Worm (Caenorhabditis elegans): ENCODE results near the gene pgp-1.

The pgp-1 gene

ce11 chrIV:12567176-12567892 lies 31.6 kb downstream of the pgp-1 start, which contains the start of the genes hsb-1 and let-99:
hsb-1 (minus strand) TSS chrIV:12567226.
let-99 (plus strand) TSS chrIV:12567842.
- no peak for TF ChIP-seq tlp-1 (tag; optimal IDR thresholded peaks at IDR 0.05)
- TF ChIP-seq nhr-71 (tag; optimal IDR thresholded peaks at IDR 0.05): no peak
- no peak for TF ChIP-seq lin-15B (tag; optimal IDR thresholded peaks at IDR 0.05)
- no peak for TF ChIP-seq ama-1 (optimal IDR thresholded peaks at IDR 0.05)
- no peak for TF ChIP-seq lin-13 (GFP tag; optimal IDR thresholded peaks at IDR 0.05)
- no peak for TF ChIP-seq nhr-12 (tag; optimal IDR thresholded peaks at IDR 0.05)
- TF ChIP-seq blmp-1 (tag; optimal IDR thresholded peaks at IDR 0.05): peak; percentile 19
- TF ChIP-seq lin-14 (GFP tag; optimal IDR thresholded peaks at IDR 0.05): peak; percentile 84
- TF ChIP-seq rnt-1 (tag; optimal IDR thresholded peaks at IDR 0.05): peak; percentile 66
- TF ChIP-seq ceh-82 (tag; optimal IDR thresholded peaks at IDR 0.05): peak in 2 of 3 experiments; percentile 12 to 21
- no peak for TF ChIP-seq nhr-11 (tag; optimal IDR thresholded peaks at IDR 0.05)
- TF ChIP-seq lin-35 (GFP tag; optimal IDR thresholded peaks at IDR 0.05): peak; percentile 33 to 51
- TF ChIP-seq dpl-1 (GFP tag; optimal IDR thresholded peaks at IDR 0.05): peak; percentile 1 to 52 (median 52)
- TF ChIP-seq fkh-4 (tag; optimal IDR thresholded peaks at IDR 0.05; ENCODE audit: borderline replicate concordance): no peak
- peak; percentile 27 for TF ChIP-seq swsn-7 (tag; optimal IDR thresholded peaks at IDR 0.05)
- TF ChIP-seq efl-1 (optimal IDR thresholded peaks at IDR 0.05): peak; percentile 69 to 84
- peak; percentile 40 to 83 for TF ChIP-seq efl-1 (GFP tag; optimal IDR thresholded peaks at IDR 0.05 in 1 of 2)

ce11 chrIV:12565933-12566540 lies 32.9 kb downstream of the pgp-1 start, which contains the start of gene eak-7:
eak-7 (minus strand) TSS chrIV:12565983.
- TF ChIP-seq fkh-8 (tag; optimal IDR thresholded peaks at IDR 0.05) (peak; percentile 55), nhr-71 (tag; optimal IDR thresholded peaks at IDR 0.05) (no peak), isw-1 (GFP tag; IDR thresholded peaks at IDR 0.05) (no peak), dsc-1 (tag; optimal IDR thresholded peaks at IDR 0.05) (peak; percentile 86), efl-1 (optimal IDR thresholded peaks at IDR 0.05) (peak in 1 of 2 experiments; percentile 0), efl-1 (GFP tag; optimal IDR thresholded peaks at IDR 0.05 in 1 of 2) (peak in 1 of 2 experiments; percentile 68), sup-37 (GFP tag; optimal IDR thresholded peaks at IDR 0.05) (no peak), fos-1 (tag; optimal IDR thresholded peaks at IDR 0.05) (peak; percentile 46), lin-35 (GFP tag; optimal IDR thresholded peaks at IDR 0.05) (no peak), lin-15B (tag; optimal IDR thresholded peaks at IDR 0.05) (no peak), sptf-1 (tag; optimal IDR thresholded peaks at IDR 0.05) (no peak), snu-23 (GFP tag; optimal IDR thresholded peaks at IDR 0.05) (peak; percentile 27), nhr-47 (tag; optimal IDR thresholded peaks at IDR 0.05) (no peak), lin-14 (GFP tag; optimal IDR thresholded peaks at IDR 0.05) (peak; percentile 27), ces-1 (GFP tag; optimal IDR thresholded peaks at IDR 0.05) (no peak), unc-98 (GFP tag; IDR thresholded peaks at IDR 0.05) (no peak)

- TF ChIP-seq pag-3 (tag; optimal IDR thresholded peaks at IDR 0.05; ENCODE audit: borderline replicate concordance, insufficient read depth): no peak
- no peak for TF ChIP-seq lin-13 (GFP tag; optimal IDR thresholded peaks at IDR 0.05)
- TF ChIP-seq ama-1 (optimal IDR thresholded peaks at IDR 0.05): no peak
- no peak for TF ChIP-seq tbx-2 (tag; optimal IDR thresholded peaks at IDR 0.05)
- no peak for TF ChIP-seq lir-3 (tag; optimal IDR thresholded peaks at IDR 0.05; ENCODE audit: poor library complexity)
- TF ChIP-seq fos-1 (tag; optimal IDR thresholded peaks at IDR 0.05): no peak
- no peak for TF ChIP-seq nhr-90 (tag; optimal IDR thresholded peaks at IDR 0.05; ENCODE audit: poor library complexity)
- no peak for TF ChIP-seq lin-35 (GFP tag; optimal IDR thresholded peaks at IDR 0.05)
- no peak for TF ChIP-seq F16B12.6 (tag; optimal IDR thresholded peaks at IDR 0.05)
- TF ChIP-seq mdl-1 (tag; optimal IDR thresholded peaks at IDR 0.05): no peak
- no peak for TF ChIP-seq unc-62 (GFP tag; optimal IDR thresholded peaks at IDR 0.05)
- TF ChIP-seq snu-23 (GFP tag; optimal IDR thresholded peaks at IDR 0.05): no peak
- TF ChIP-seq ceh-63 (GFP tag; optimal IDR thresholded peaks at IDR 0.05): no peak
- no peak for TF ChIP-seq ceh-82 (tag; optimal IDR thresholded peaks at IDR 0.05)
- TF ChIP-seq efl-1 (optimal IDR thresholded peaks at IDR 0.05): no peak
- TF ChIP-seq efl-1 (GFP tag; optimal IDR thresholded peaks at IDR 0.05 in 1 of 2): no peak
Observed at ce11 chrIV:12560568-12560967, 38.4 kb downstream of the pgp-1 start, which contains the start of gene snb-7. snb-7 (plus strand) TSS chrIV:12560868.
